Worm (Caenorhabditis elegans): ENCODE data around the gene C24A3.2.

C24A3.2 gene

DNA sequence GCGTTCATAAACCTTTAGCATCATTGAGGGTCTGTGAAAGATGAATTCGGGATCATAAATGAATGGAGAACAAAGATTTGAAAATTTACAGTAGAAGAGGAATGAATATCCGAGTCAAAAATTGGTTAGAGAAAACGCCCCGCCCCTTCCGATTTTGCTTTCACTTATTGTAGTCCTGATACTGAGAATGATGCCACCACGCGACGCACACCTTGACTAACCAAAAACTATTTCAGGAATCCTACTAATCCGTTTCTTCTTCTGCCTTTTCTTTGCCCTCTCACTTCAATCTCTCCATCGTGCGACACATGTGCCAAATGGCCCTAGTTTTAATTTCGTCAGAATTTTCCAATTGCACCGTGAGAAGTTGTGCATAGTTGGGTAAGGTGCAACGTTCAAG lies 33.8 kb upstream of the C24A3.2 start:
- no peak for TF ChIP-seq sdc-2 (tag; optimal IDR thresholded peaks at IDR 0.05)
- TF ChIP-seq dmd-4 (tag; optimal IDR thresholded peaks at IDR 0.05; ENCODE audit: borderline replicate concordance), result no peak
- no peak for TF ChIP-seq ttx-3 (tag; optimal IDR thresholded peaks at IDR 0.05)
- TF ChIP-seq ceh-18 (tag; optimal IDR thresholded peaks at IDR 0.05), result no peak
- TF ChIP-seq C38D4.7 (GFP tag; optimal IDR thresholded peaks at IDR 0.05), result no peak
- no peak for TF ChIP-seq madf-2 (tag; optimal IDR thresholded peaks at IDR 0.05)
- no peak for TF ChIP-seq T23F11.4 (GFP tag; optimal IDR thresholded peaks at IDR 0.05)
- TF ChIP-seq ceh-34 (tag; optimal IDR thresholded peaks at IDR 0.05), result no peak
- no peak for TF ChIP-seq hlh-8 (tag; optimal IDR thresholded peaks at IDR 0.05)
- TF ChIP-seq nfya-1 (tag; optimal IDR thresholded peaks at IDR 0.05), result no peak
- TF ChIP-seq pros-1 (tag; optimal IDR thresholded peaks at IDR 0.05), result no peak
- no peak for TF ChIP-seq hlh-13 (GFP tag; optimal IDR thresholded peaks at IDR 0.05)
- TF ChIP-seq fkh-10 (GFP tag; optimal IDR thresholded peaks at IDR 0.05), result no peak
- no peak for TF ChIP-seq elt-4 (tag; optimal IDR thresholded peaks at IDR 0.05)
- no peak for TF ChIP-seq gmeb-2 (tag; optimal IDR thresholded peaks at IDR 0.05)
- TF ChIP-seq elt-2 (tag; optimal IDR thresholded peaks at IDR 0.05), result no peak
- TF ChIP-seq ztf-16 (tag; optimal IDR thresholded peaks at IDR 0.05), result no peak
- TF ChIP-seq zip-5 (tag; optimal IDR thresholded peaks at IDR 0.05), result no peak

DNA sequence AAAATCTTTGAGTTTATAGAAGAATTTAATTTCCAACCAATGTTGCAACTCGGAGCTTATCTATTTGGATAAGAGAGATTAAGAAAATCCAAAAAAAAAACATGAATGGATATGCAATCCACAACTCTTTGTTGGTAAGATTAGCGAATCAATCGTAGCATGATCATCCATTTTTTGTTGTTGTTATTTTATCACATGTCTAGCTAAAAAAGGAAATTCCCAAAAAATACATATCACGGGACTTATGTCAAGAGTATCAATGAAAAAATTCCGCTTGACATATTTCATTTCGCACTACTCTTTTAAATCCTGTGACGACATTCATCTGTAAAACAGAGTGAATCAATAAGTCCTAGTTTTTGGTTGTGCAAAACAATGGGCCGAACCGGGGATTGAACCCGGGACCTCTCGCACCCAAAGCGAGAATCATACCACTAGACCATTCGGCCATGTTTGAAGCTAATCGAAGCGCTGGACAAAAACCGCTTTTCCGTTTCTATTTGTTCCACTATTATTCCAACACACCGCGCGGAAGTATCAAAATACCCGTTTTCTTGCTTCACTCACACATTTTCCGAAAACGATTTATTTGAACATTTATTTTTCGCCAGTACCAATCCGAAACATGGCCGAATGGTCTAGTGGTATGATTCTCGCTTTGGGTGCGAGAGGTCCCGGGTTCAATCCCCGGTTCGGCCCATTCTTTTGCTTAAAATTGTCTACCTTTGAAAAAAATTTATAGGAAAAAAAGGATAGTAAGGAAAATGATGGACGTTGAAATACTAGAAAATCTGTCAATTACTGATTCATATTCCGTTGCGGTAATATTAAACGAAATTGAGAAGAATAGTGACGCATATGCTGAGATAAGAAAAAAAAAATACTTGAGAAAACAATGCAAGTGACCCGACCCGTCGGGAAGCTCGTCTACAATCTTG lies 27.9 kb upstream of the C24A3.2 start:
- no peak for TF ChIP-seq ceh-22 (tag; optimal IDR thresholded peaks at IDR 0.05)
- peak; percentile 35 for TF ChIP-seq dmd-4 (tag; optimal IDR thresholded peaks at IDR 0.05; ENCODE audit: borderline replicate concordance)
- TF ChIP-seq elt-4 (tag; optimal IDR thresholded peaks at IDR 0.05), result no peak
- TF ChIP-seq ceh-31 (tag; optimal IDR thresholded peaks at IDR 0.05), result peak; percentile 30
- peak; percentile 21 for TF ChIP-seq sdc-2 (tag; optimal IDR thresholded peaks at IDR 0.05)
- no peak for TF ChIP-seq unc-3 (GFP tag; conservative IDR thresholded peaks at IDR 0.05)
- TF ChIP-seq unc-3 (tag; optimal IDR thresholded peaks at IDR 0.05), result no peak
- peak; percentile 42 for TF ChIP-seq hlh-6 (tag; optimal IDR thresholded peaks at IDR 0.05)
- TF ChIP-seq ceh-24 (tag; optimal IDR thresholded peaks at IDR 0.05), result no peak
- peak; percentile 50 for TF ChIP-seq che-1 (tag; optimal IDR thresholded peaks at IDR 0.05)
- peak; percentile 15 for TF ChIP-seq ceh-19 (GFP tag; optimal IDR thresholded peaks at IDR 0.05)
- TF ChIP-seq ref-2 (tag; optimal IDR thresholded peaks at IDR 0.05), result peak; percentile 34
- peak; percentile 7 for TF ChIP-seq ceh-2 (tag; optimal IDR thresholded peaks at IDR 0.05)
- peak; percentile 5 for TF ChIP-seq ztf-16 (tag; optimal IDR thresholded peaks at IDR 0.05)
- no peak for TF ChIP-seq npax-4 (tag; optimal IDR thresholded peaks at IDR 0.05)
- TF ChIP-seq lin-11 (tag; optimal IDR thresholded peaks at IDR 0.05), result peak; percentile 35
- TF ChIP-seq sox-4 (tag; optimal IDR thresholded peaks at IDR 0.05), result peak; percentile 31

DNA sequence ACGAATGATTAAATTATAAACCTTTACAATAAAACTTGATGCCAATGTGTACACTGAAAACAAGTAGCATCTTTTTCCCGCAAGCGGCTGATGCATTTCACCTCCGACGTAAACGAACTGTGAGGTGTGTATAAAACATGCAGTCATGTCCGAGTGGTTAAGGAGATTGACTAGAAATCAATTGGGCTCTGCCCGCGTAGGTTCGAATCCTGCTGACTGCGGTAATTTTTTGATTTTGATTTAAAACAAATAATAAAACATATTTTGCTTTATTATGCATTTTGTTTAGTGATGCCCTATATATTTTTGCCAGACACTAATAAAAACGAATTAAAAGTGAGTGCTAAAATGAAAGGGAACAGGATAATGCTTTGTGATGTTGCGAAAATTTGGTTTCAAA lies 25.8 kb upstream of the C24A3.2 start:
- no peak for TF ChIP-seq fkh-6 (tag; optimal IDR thresholded peaks at IDR 0.05)
- no peak for TF ChIP-seq hlh-30 (tag; optimal IDR thresholded peaks at IDR 0.05; ENCODE audit: insufficient read depth)
- peak; percentile 3 for TF ChIP-seq C08G9.2 (tag; optimal IDR thresholded peaks at IDR 0.05)
- no peak for TF ChIP-seq pqm-1 (tag; optimal IDR thresholded peaks at IDR 0.05)
- peak; percentile 19 for TF ChIP-seq T23F11.4 (GFP tag; optimal IDR thresholded peaks at IDR 0.05)
- TF ChIP-seq odd-2 (tag; optimal IDR thresholded peaks at IDR 0.05), result peak; percentile 11
- no peak for TF ChIP-seq syd-9 (tag; optimal IDR thresholded peaks at IDR 0.05)
- TF ChIP-seq mec-3 (tag; optimal IDR thresholded peaks at IDR 0.05; ENCODE audit: borderline replicate concordance), result no peak
- TF ChIP-seq tbx-2 (tag; optimal IDR thresholded peaks at IDR 0.05), result peak; percentile 21
- no peak for TF ChIP-seq pag-3 (tag; optimal IDR thresholded peaks at IDR 0.05; ENCODE audit: borderline replicate concordance)
- TF ChIP-seq elt-4 (tag; optimal IDR thresholded peaks at IDR 0.05), result no peak
- peak; percentile 20 for TF ChIP-seq ceh-19 (GFP tag; optimal IDR thresholded peaks at IDR 0.05)
- TF ChIP-seq pha-2 (tag; optimal IDR thresholded peaks at IDR 0.05), result no peak
- TF ChIP-seq ceh-30 (tag; optimal IDR thresholded peaks at IDR 0.05), result no peak
- TF ChIP-seq hlh-15 (tag; optimal IDR thresholded peaks at IDR 0.05), result no peak
- TF ChIP-seq F13H6.1 (tag; optimal IDR thresholded peaks at IDR 0.05), result no peak
- TF ChIP-seq sox-2 (GFP tag; IDR thresholded peaks at IDR 0.05), result no peak
- peak; percentile 36 for TF ChIP-seq fax-1 (tag; optimal IDR thresholded peaks at IDR 0.05)
- TF ChIP-seq zip-5 (tag; optimal IDR thresholded peaks at IDR 0.05), result no peak
- TF ChIP-seq ceh-22 (tag; optimal IDR thresholded peaks at IDR 0.05), result no peak
- no peak for TF ChIP-seq ref-2 (tag; optimal IDR thresholded peaks at IDR 0.05)
- no peak for TF ChIP-seq ceh-45 (GFP tag; IDR thresholded peaks at IDR 0.05)
- TF ChIP-seq elt-2 (tag; optimal IDR thresholded peaks at IDR 0.05), result peak; percentile 45
- TF ChIP-seq ceh-48 (tag; optimal IDR thresholded peaks at IDR 0.05), result no peak

All from whole organism, late embryonic.